Worm (Caenorhabditis elegans) whole organism, young adult: ENCODE results near the gene C53A5.11.

Source experiments
- F49E8.2 ChIP-seq: sonication (generic microtip); optimal IDR thresholded peaks from 3 replicates; lab custom pipeline; 2017; ENCODE audit warnings: missing genetic modification characterization, mild to moderate bottlenecking, missing compliant biosample characterization, antibody characterized with exemption, moderate library complexity; ENCODE audit not compliant: insufficient read depth
- F52B5.7 ChIP-seq: sonication (generic microtip); optimal IDR thresholded peaks from 2 replicates; lab custom pipeline; 2016; ENCODE audit warnings: mild to moderate bottlenecking, missing genetic modification characterization, missing compliant biosample characterization
- F57A8.1 ChIP-seq: fragments of 200-800 bp; sonication (Bioruptor generic); optimal IDR thresholded peaks from 2 replicates; lab custom pipeline; 2018; ENCODE audit warnings: mild to moderate bottlenecking, missing genetic modification characterization, moderate library complexity, missing compliant biosample characterization
- T07F8.4 ChIP-seq: sonication (generic microtip); optimal IDR thresholded peaks from 2 replicates; lab custom pipeline; 2016; ENCODE audit warnings: mild to moderate bottlenecking, missing genetic modification characterization, moderate library complexity, missing compliant biosample characterization
- Y79H2A.3 ChIP-seq: fragments of 200-800 bp; sonication (Bioruptor generic); conservative IDR thresholded peaks from 2 replicates; pipeline ENCODE4 v1.3.6; 2022; ENCODE audit warnings: missing genetic modification reagents, missing genetic modification characterization, missing compliant biosample characterization
- ZK185.1 ChIP-seq: sonication (generic microtip); optimal IDR thresholded peaks from 2 replicates; lab custom pipeline; 2016; ENCODE audit warnings: mild to moderate bottlenecking, missing genetic modification characterization, missing compliant biosample characterization; ENCODE audit not compliant: poor library complexity, severe bottlenecking
- akir-1 ChIP-seq: fragments of 200-800 bp; sonication (Bioruptor generic); optimal IDR thresholded peaks from 2 replicates; lab custom pipeline; 2018; ENCODE audit warnings: mild to moderate bottlenecking, missing genetic modification characterization, moderate library complexity, missing compliant biosample characterization
- ama-1 ChIP-seq, 3 experiments: fragments of 150-350 bp in 1 of 3; sonication (generic microtip) in 2 of 3; optimal IDR thresholded peaks; 2 replicates each; lab custom pipeline; 2014 to 2018; ENCODE audit warnings: missing biosample characterization in 2 of 3, missing genetic modification characterization in 2 of 3, missing genetic modification reagents in 2 of 3
- ceh-40 ChIP-seq: fragments of 200-800 bp; sonication (Bioruptor generic); IDR thresholded peaks from 2 replicates; pipeline ENCODE4 v1.3.6; 2022; ENCODE audit warnings: missing genetic modification characterization, missing compliant biosample characterization
- ceh-58 ChIP-seq: fragments of 200-800 bp; sonication (Bioruptor generic); IDR thresholded peaks from 2 replicates; pipeline ENCODE4 v1.3.6; 2022; ENCODE audit warnings: missing genetic modification characterization, missing compliant biosample characterization
- ceh-79 ChIP-seq: sonication (generic microtip); optimal IDR thresholded peaks from 2 replicates; lab custom pipeline; 2017; ENCODE audit warnings: mild to moderate bottlenecking, missing genetic modification characterization, missing compliant biosample characterization
- ceh-91 ChIP-seq: fragments of 200-800 bp; sonication (Bioruptor generic); IDR thresholded peaks from 2 replicates; pipeline ENCODE4 v1.3.6; 2022; ENCODE audit warnings: missing genetic modification reagents, missing genetic modification characterization, missing compliant biosample characterization
- chd-7 ChIP-seq: sonication (generic microtip); optimal IDR thresholded peaks from 2 replicates; lab custom pipeline; 2016; ENCODE audit warnings: mild to moderate bottlenecking, missing genetic modification characterization, moderate library complexity, missing compliant biosample characterization
- dpff-1 ChIP-seq: sonication (generic microtip); optimal IDR thresholded peaks from 2 replicates; lab custom pipeline; 2017; ENCODE audit warnings: mild to moderate bottlenecking, missing genetic modification characterization, missing compliant biosample characterization
- dpl-1 ChIP-seq: fragments of 150-350 bp; optimal IDR thresholded peaks from 2 replicates; lab custom pipeline; 2014; ENCODE audit warnings: missing biosample characterization, missing genetic modification reagents, missing genetic modification characterization
- efl-1 ChIP-seq: fragments of 150-350 bp; optimal IDR thresholded peaks from 2 replicates; lab custom pipeline; 2014; ENCODE audit warnings: missing biosample characterization, missing genetic modification reagents, missing genetic modification characterization
- egrh-3 ChIP-seq: fragments of 200-800 bp; sonication (Bioruptor generic); IDR thresholded peaks from 2 replicates; pipeline ENCODE4 v1.3.6; 2022; ENCODE audit warnings: missing genetic modification reagents, missing genetic modification characterization, missing compliant biosample characterization
- ets-4 ChIP-seq: fragments of 200-800 bp; sonication (Bioruptor generic); optimal IDR thresholded peaks from 2 replicates; lab custom pipeline; 2018; ENCODE audit warnings: mild to moderate bottlenecking, missing genetic modification characterization, missing compliant biosample characterization
- hmg-20 ChIP-seq: fragments of 200-800 bp; sonication (Bioruptor generic); IDR thresholded peaks from 2 replicates; pipeline ENCODE4 v1.3.6; 2022; ENCODE audit warnings: missing genetic modification reagents, missing genetic modification characterization, missing compliant biosample characterization
- let-607 ChIP-seq, 2 experiments: fragments of 200-800 bp in 1 of 2; sonication (Bioruptor generic) in 1 of 2; sonication (generic microtip) in 1 of 2; optimal IDR thresholded peaks; 2 replicates each; lab custom pipeline; 2016 to 2018; ENCODE audit warnings: mild to moderate bottlenecking in 2 of 2, missing compliant biosample characterization in 2 of 2, missing genetic modification characterization in 2 of 2, moderate library complexity in 2 of 2, missing genotype in 1 of 2
- lin-26 ChIP-seq: fragments of 200-800 bp; sonication (Bioruptor generic); IDR thresholded peaks from 2 replicates; pipeline ENCODE4 v1.3.6; 2022; ENCODE audit warnings: missing genetic modification reagents, missing genetic modification characterization, missing compliant biosample characterization
- lin-35 ChIP-seq, 3 experiments: fragments of 150-350 bp in 2 of 3; sonication (generic microtip) in 1 of 3; optimal IDR thresholded peaks; 2 replicates each; lab custom pipeline; 2014 to 2018; ENCODE audit warnings: missing biosample characterization in 3 of 3, missing genetic modification characterization in 3 of 3, missing genetic modification reagents in 3 of 3
- lin-40 ChIP-seq: sonication (generic microtip); optimal IDR thresholded peaks from 2 replicates; lab custom pipeline; 2016; ENCODE audit warnings: missing genetic modification characterization, mild to moderate bottlenecking, missing compliant biosample characterization, missing genotype, missing genetic modification reagents
- lsl-1 ChIP-seq: fragments of 200-800 bp; sonication (Bioruptor generic); optimal IDR thresholded peaks from 2 replicates; lab custom pipeline; 2018; ENCODE audit warnings: mild to moderate bottlenecking, missing genetic modification characterization, moderate library complexity, missing compliant biosample characterization
- lsy-27 ChIP-seq: sonication (generic microtip); optimal IDR thresholded peaks from 2 replicates; lab custom pipeline; 2017; ENCODE audit warnings: missing genetic modification characterization, mild to moderate bottlenecking, missing compliant biosample characterization, antibody characterized with exemption, missing genotype, borderline replicate concordance; ENCODE audit not compliant: insufficient read depth
- madf-6 ChIP-seq: fragments of 200-800 bp; sonication (Bioruptor generic); IDR thresholded peaks from 2 replicates; pipeline ENCODE4 v1.3.6; 2022; ENCODE audit warnings: missing genetic modification reagents, missing genetic modification characterization, missing compliant biosample characterization
- madf-8 ChIP-seq: fragments of 200-800 bp; sonication (Bioruptor generic); conservative IDR thresholded peaks from 2 replicates; pipeline ENCODE4 v1.3.6; 2022; ENCODE audit warnings: missing genetic modification reagents, missing genetic modification characterization, missing compliant biosample characterization
- mcd-1 ChIP-seq: fragments of 200-800 bp; sonication (Bioruptor generic); IDR thresholded peaks from 2 replicates; pipeline ENCODE4 v1.3.6; 2022; ENCODE audit warnings: missing genetic modification reagents, missing genetic modification characterization, missing compliant biosample characterization
- nfya-1 ChIP-seq: sonication (generic microtip); optimal IDR thresholded peaks from 2 replicates; lab custom pipeline; 2017; ENCODE audit warnings: antibody characterized with exemption, missing compliant biosample characterization, missing genetic modification characterization, borderline replicate concordance; ENCODE audit not compliant: insufficient read depth
- nhr-27 ChIP-seq: fragments of 200-800 bp; sonication (Bioruptor generic); optimal IDR thresholded peaks from 2 replicates; lab custom pipeline; 2018; ENCODE audit warnings: mild to moderate bottlenecking, missing genetic modification characterization, moderate library complexity, missing compliant biosample characterization
- nhr-80 ChIP-seq: sonication (generic microtip); optimal IDR thresholded peaks from 2 replicates; lab custom pipeline; 2016; ENCODE audit warnings: missing genetic modification characterization, missing compliant biosample characterization
- rcor-1 ChIP-seq: fragments of 200-800 bp; sonication (Bioruptor generic); IDR thresholded peaks from 2 replicates; pipeline ENCODE4 v1.3.6; 2022; ENCODE audit warnings: missing genetic modification reagents, missing genetic modification characterization, missing compliant biosample characterization
- snpc-1.1 ChIP-seq: sonication (generic microtip); optimal IDR thresholded peaks from 2 replicates; lab custom pipeline; 2017; ENCODE audit warnings: missing genetic modification characterization, mild to moderate bottlenecking, missing compliant biosample characterization, antibody characterized with exemption, moderate library complexity, missing genotype, missing genetic modification reagents; ENCODE audit not compliant: insufficient read depth
- somi-1 ChIP-seq: fragments of 200-800 bp; sonication (Bioruptor generic); optimal IDR thresholded peaks from 2 replicates; lab custom pipeline; 2018; ENCODE audit warnings: mild to moderate bottlenecking, missing genetic modification characterization, missing compliant biosample characterization
- tlf-1 ChIP-seq: fragments of 200-800 bp; sonication (Bioruptor generic); optimal IDR thresholded peaks from 2 replicates; lab custom pipeline; 2018; ENCODE audit warnings: mild to moderate bottlenecking, missing genetic modification characterization, missing compliant biosample characterization
- zim-3 ChIP-seq: sonication (generic microtip); optimal IDR thresholded peaks from 2 replicates; lab custom pipeline; 2017; ENCODE audit warnings: mild to moderate bottlenecking, missing genetic modification characterization, moderate library complexity, missing compliant biosample characterization
- ztf-18 ChIP-seq: sonication (generic microtip); optimal IDR thresholded peaks from 2 replicates; lab custom pipeline; 2016; ENCODE audit warnings: missing genotype, mild to moderate bottlenecking, missing genetic modification characterization, missing compliant biosample characterization
- ztf-25 ChIP-seq: fragments of 200-800 bp; sonication (Bioruptor generic); IDR thresholded peaks from 2 replicates; pipeline ENCODE4 v1.3.6; 2022; ENCODE audit warnings: missing genetic modification reagents, missing genetic modification characterization, missing compliant biosample characterization
- ztf-3 ChIP-seq: fragments of 200-800 bp; sonication (Bioruptor generic); optimal IDR thresholded peaks from 2 replicates; lab custom pipeline; 2018; ENCODE audit warnings: mild to moderate bottlenecking, missing genetic modification characterization, missing compliant biosample characterization

C53A5.11 gene

ce11 chrV:14539355-14539754 lies 23.3 kb upstream of the C53A5.11 start:
- TF ChIP-seq dpl-1 (GFP tag; lab: Kevin White, UChicago) (no peak), ceh-40 (GFP tag; lab: Robert Waterston, UW) (no peak), nfya-1 (tag; lab: Kevin White, UChicago) (no peak), F52B5.7 (tag; lab: Kevin White, UChicago) (no peak), tlf-1 (no peak), ceh-91 (no peak), ztf-25 (GFP tag; lab: Robert Waterston, UW) (no peak), ztf-3 (no peak), F49E8.2 (tag; lab: Kevin White, UChicago) (no peak), ceh-58 (GFP tag; lab: Robert Waterston, UW) (no peak), lin-35 (GFP tag; optimal IDR thresholded peaks at IDR 0.05; lab: Kevin White, UChicago) (no peak), ama-1 (optimal IDR thresholded peaks at IDR 0.05; lab: Kevin White, UChicago) (no peak), ama-1 (GFP tag; optimal IDR thresholded peaks at IDR 0.05; lab: Kevin White, UChicago) (no peak), ztf-18 (tag; lab: Kevin White, UChicago) (no peak), nhr-27 (tag; lab: Kevin White, UChicago) (no peak), F57A8.1 (GFP tag; lab: Kevin White, UChicago) (no peak), mcd-1 (GFP tag; lab: Robert Waterston, UW) (no peak), akir-1 (no peak), ZK185.1 (no peak)

- TF ChIP-seq hmg-20 = no peak
- no peak for TF ChIP-seq lsy-27 (tag; lab: Kevin White, UChicago)
- TF ChIP-seq ceh-79 (tag; lab: Kevin White, UChicago) = no peak
- TF ChIP-seq dpff-1 (tag; lab: Kevin White, UChicago) = no peak
- TF ChIP-seq ets-4 (GFP tag; lab: Kevin White, UChicago) = no peak
- no peak for TF ChIP-seq ceh-58 (GFP tag; lab: Robert Waterston, UW)
- TF ChIP-seq zim-3 = no peak
- TF ChIP-seq chd-7 (tag; lab: Kevin White, UChicago) = no peak
- TF ChIP-seq lin-40 (tag; lab: Kevin White, UChicago) = no peak
- no peak for TF ChIP-seq lin-26 (GFP tag; lab: Robert Waterston, UW)
- TF ChIP-seq egrh-3 = no peak
- TF ChIP-seq, all 124 proteins: peak for 0
Observed at ce11 chrV:14540932-14541331, 21.8 kb upstream of the C53A5.11 start.

ce11 chrV:14542138-14542537 lies 20.6 kb upstream of the C53A5.11 start:
- TF ChIP-seq nhr-80 (tag; lab: Kevin White, UChicago) = peak; percentile 42
- TF ChIP-seq ztf-3 = no peak

- TF ChIP-seq T07F8.4 (no peak), lsl-1 (GFP tag; lab: Kevin White, UChicago) (peak; percentile 34), rcor-1 (GFP tag; lab: Robert Waterston, UW) (0 out of 2 replicates have a peak, but pooled peaks have one; percentile 8), madf-6 (GFP tag; lab: Robert Waterston, UW) (peak; percentile 49; the same call in 1 of the 2 replicates), let-607 (tag; optimal IDR thresholded peaks at IDR 0.05; lab: Kevin White, UChicago) (peak in 1 of 2 experiments; percentile 9), Y79H2A.3 (no peak), efl-1 (GFP tag; lab: Kevin White, UChicago) (peak; percentile 15), snpc-1.1 (no peak), madf-8 (GFP tag; lab: Robert Waterston, UW) (0 out of 2 replicates have a peak, but pooled peaks have one; percentile 21), dpl-1 (GFP tag; lab: Kevin White, UChicago) (peak; percentile 9), somi-1 (GFP tag; lab: Kevin White, UChicago) (no peak), ceh-91 (peak; percentile 54; the same call in 1 of the 2 replicates)
Observed at ce11 chrV:14545816-14546283, 16.8 kb upstream of the C53A5.11 start, which contains the start of gene rike-1. rike-1 (minus strand) TSS chrV:14545866.
